Worm (Caenorhabditis elegans) whole organism, L1 larva: ENCODE results near the gene C06C6.8.

ENCODE experiments used
- C34B4.2 ChIP-seq: sonication (generic microtip); optimal IDR thresholded peaks from 2 replicates; lab custom pipeline; 2017; ENCODE audit warnings: mild to moderate bottlenecking, missing genetic modification characterization, missing compliant biosample characterization
- aha-1 ChIP-seq: fragments of 150-350 bp; optimal IDR thresholded peaks from 2 replicates; lab custom pipeline; 2014; ENCODE audit warnings: missing biosample characterization, missing genetic modification characterization
- alr-1 ChIP-seq: fragments of 200-800 bp; sonication (Bioruptor generic); optimal IDR thresholded peaks from 2 replicates; lab custom pipeline; 2018; ENCODE audit warnings: borderline replicate concordance, mild to moderate bottlenecking, missing genetic modification characterization, missing compliant biosample characterization
- ceh-63 ChIP-seq: fragments of 200-800 bp; sonication (Bioruptor generic); optimal IDR thresholded peaks from 2 replicates; lab custom pipeline; 2018; ENCODE audit warnings: mild to moderate bottlenecking, missing genetic modification characterization, missing compliant biosample characterization
- ceh-8 ChIP-seq: fragments of 200-800 bp; sonication (Bioruptor generic); optimal IDR thresholded peaks from 2 replicates; lab custom pipeline; 2018; ENCODE audit warnings: mild to moderate bottlenecking, missing genetic modification characterization, moderate library complexity, missing compliant biosample characterization
- ceh-82 ChIP-seq, 3 experiments: fragments of 150-350 bp in 1 of 3; sonication (generic microtip) in 2 of 3; optimal IDR thresholded peaks; 2 replicates each; lab custom pipeline; 2014 to 2017; ENCODE audit warnings: missing biosample characterization in 3 of 3, missing genetic modification characterization in 3 of 3
- dpl-1 ChIP-seq, 3 experiments: fragments of 150-350 bp in 2 of 3; sonication (generic microtip) in 1 of 3; optimal IDR thresholded peaks; 2 replicates each; lab custom pipeline; 2014 to 2017; ENCODE audit warnings: missing biosample characterization in 3 of 3, missing genetic modification characterization in 3 of 3, missing genetic modification reagents in 3 of 3
- efl-1 ChIP-seq, 4 experiments: fragments of 150-350 bp; optimal IDR thresholded peaks in 3 of 4; peaks in 1 of 4; 1 replicate in 1 of 4; 2 replicates in 3 of 4; lab custom pipeline; 2014; ENCODE audit warnings: missing biosample characterization in 2 of 4, missing genetic modification characterization in 2 of 4, missing genetic modification reagents in 2 of 4
- egl-13 ChIP-seq: sonication (generic microtip); optimal IDR thresholded peaks from 2 replicates; lab custom pipeline; 2016; ENCODE audit warnings: missing genotype, missing genetic modification reagents, missing genetic modification characterization, missing compliant biosample characterization
- elt-2 ChIP-seq: sonication (generic microtip); optimal IDR thresholded peaks from 2 replicates; lab custom pipeline; 2016; ENCODE audit warnings: missing genetic modification characterization, mild to moderate bottlenecking, inconsistent platforms, missing compliant biosample characterization, missing genetic modification reagents
- fkh-4 ChIP-seq: sonication (generic microtip); optimal IDR thresholded peaks from 2 replicates; lab custom pipeline; 2016; ENCODE audit warnings: missing compliant biosample characterization, missing genetic modification characterization, borderline replicate concordance
- fos-1 ChIP-seq: fragments of 150-350 bp; optimal IDR thresholded peaks from 2 replicates; lab custom pipeline; 2014; ENCODE audit warnings: missing biosample characterization, missing genetic modification characterization
- irx-1 ChIP-seq: sonication (generic microtip); optimal IDR thresholded peaks from 2 replicates; lab custom pipeline; 2016; ENCODE audit warnings: missing genetic modification characterization, missing compliant biosample characterization
- isw-1 ChIP-seq: fragments of 200-800 bp; sonication (Bioruptor generic); IDR thresholded peaks from 2 replicates; pipeline ENCODE4 v1.3.6; 2022; ENCODE audit warnings: missing genetic modification characterization, missing compliant biosample characterization
- jun-1 ChIP-seq: fragments of 150-350 bp; optimal IDR thresholded peaks from 2 replicates; lab custom pipeline; 2014; ENCODE audit warnings: missing biosample characterization, missing genetic modification reagents, missing genetic modification characterization
- lin-13 ChIP-seq: fragments of 150-350 bp; optimal IDR thresholded peaks from 2 replicates; lab custom pipeline; 2014; ENCODE audit warnings: missing biosample characterization, missing genetic modification reagents, missing genetic modification characterization
- lin-35 ChIP-seq, 2 experiments: fragments of 150-350 bp; optimal IDR thresholded peaks; 2 replicates each; lab custom pipeline; 2014; ENCODE audit warnings: missing biosample characterization in 2 of 2, missing genetic modification characterization in 2 of 2, missing genetic modification reagents in 2 of 2
- lsy-2 ChIP-seq, 2 experiments: fragments of 150-350 bp; optimal IDR thresholded peaks; 2 replicates each; lab custom pipeline; 2014; ENCODE audit warnings: missing biosample characterization in 2 of 2, missing genetic modification characterization in 2 of 2
- mdl-1 ChIP-seq, 2 experiments: fragments of 150-350 bp; optimal IDR thresholded peaks; 2 replicates each; lab custom pipeline; 2014 to 2017; ENCODE audit warnings: missing biosample characterization in 2 of 2, missing genetic modification characterization in 2 of 2, inconsistent platforms in 1 of 2
- mef-2 ChIP-seq: fragments of 150-350 bp; optimal IDR thresholded peaks from 2 replicates; lab custom pipeline; 2014; ENCODE audit warnings: missing biosample characterization, missing genetic modification characterization
- mep-1 ChIP-seq: fragments of 150-350 bp; optimal IDR thresholded peaks from 2 replicates; lab custom pipeline; 2014; ENCODE audit warnings: missing biosample characterization, missing genetic modification characterization
- nhr-11 ChIP-seq: fragments of 150-350 bp; optimal IDR thresholded peaks from 2 replicates; lab custom pipeline; 2014; ENCODE audit warnings: missing biosample characterization, missing genetic modification characterization
- nhr-237 ChIP-seq: fragments of 150-350 bp; optimal IDR thresholded peaks from 2 replicates; lab custom pipeline; 2014; ENCODE audit warnings: missing biosample characterization, missing genetic modification characterization
- pag-3 ChIP-seq: sonication (generic microtip); optimal IDR thresholded peaks from 2 replicates; lab custom pipeline; 2017; ENCODE audit warnings: missing genetic modification characterization, mild to moderate bottlenecking, missing compliant biosample characterization, antibody characterized with exemption, borderline replicate concordance; ENCODE audit not compliant: insufficient read depth
- pqm-1 ChIP-seq: sonication (generic microtip); optimal IDR thresholded peaks from 3 replicates; lab custom pipeline; 2017; ENCODE audit warnings: missing biosample characterization, missing genetic modification characterization
- rnt-1 ChIP-seq: sonication (generic microtip); optimal IDR thresholded peaks from 2 replicates; lab custom pipeline; 2016; ENCODE audit warnings: mild to moderate bottlenecking, missing genetic modification characterization, moderate library complexity, missing compliant biosample characterization
- snpc-4 ChIP-seq: fragments of 150-350 bp; optimal IDR thresholded peaks from 2 replicates; lab custom pipeline; 2014; ENCODE audit warnings: missing biosample characterization, missing genetic modification characterization
- sox-4 ChIP-seq: sonication (generic microtip); optimal IDR thresholded peaks from 2 replicates; lab custom pipeline; 2016; ENCODE audit warnings: missing genetic modification characterization, missing compliant biosample characterization
- sptf-1 ChIP-seq: fragments of 150-350 bp; optimal IDR thresholded peaks from 2 replicates; lab custom pipeline; 2014; ENCODE audit warnings: missing biosample characterization, missing genetic modification characterization
- unc-130 ChIP-seq: fragments of 150-350 bp; optimal IDR thresholded peaks from 2 replicates; lab custom pipeline; 2017; ENCODE audit warnings: missing biosample characterization, missing genetic modification characterization, inconsistent platforms
- unc-62 ChIP-seq: fragments of 150-350 bp; optimal IDR thresholded peaks from 2 replicates; lab custom pipeline; 2014; ENCODE audit warnings: missing biosample characterization, missing genetic modification reagents, missing genetic modification characterization
- vab-15 ChIP-seq: sonication (generic microtip); optimal IDR thresholded peaks from 2 replicates; lab custom pipeline; 2017; ENCODE audit warnings: missing genotype, mild to moderate bottlenecking, missing genetic modification characterization, missing compliant biosample characterization
- ztf-4 ChIP-seq: fragments of 150-350 bp; optimal IDR thresholded peaks from 2 replicates; lab custom pipeline; 2014; ENCODE audit warnings: missing biosample characterization, missing genetic modification characterization

Gene C06C6.8

ce11 chrV:15972484-15972883, 24.5 kb upstream of the C06C6.8 start, which contains the start of gene sru-23:
Gene sru-23, minus strand, starts transcription at chrV:15972584.
- TF ChIP-seq ceh-82 (tag; optimal IDR thresholded peaks at IDR 0.05; lab: Kevin White, UChicago) (no peak), lin-35 (GFP tag; optimal IDR thresholded peaks at IDR 0.05; lab: Kevin White, UChicago) (no peak), egl-13 (tag; lab: Kevin White, UChicago) (no peak), mep-1 (tag; lab: Kevin White, UChicago) (no peak), mdl-1 (tag; optimal IDR thresholded peaks at IDR 0.05; lab: Kevin White, UChicago) (no peak)

DNA sequence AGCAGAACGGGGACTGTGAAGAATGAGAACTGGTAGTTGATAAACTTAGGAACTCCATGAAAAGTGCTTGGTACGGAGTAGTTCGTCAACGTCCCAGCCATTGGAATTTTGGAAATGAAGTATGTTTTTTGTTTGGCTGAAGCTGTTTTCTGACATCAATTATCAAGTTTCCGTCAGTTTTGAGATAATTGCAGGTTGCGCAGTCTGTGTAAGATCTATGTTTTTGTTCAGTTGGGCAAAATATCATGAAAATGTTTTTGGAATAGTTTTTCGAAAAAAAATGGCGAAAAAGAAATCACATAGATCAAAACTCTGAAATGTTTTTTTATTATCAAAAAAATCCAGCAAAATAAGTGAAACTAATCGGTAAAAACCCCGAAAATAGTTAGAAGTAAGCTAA, 22.1 kb upstream of the C06C6.8 start, which contains the start of gene sru-22:
sru-22 (minus strand) TSS at position 101 of the 400 bp plus-strand sequence.
- no peak for TF ChIP-seq aha-1 (tag; lab: Kevin White, UChicago)
- no peak for TF ChIP-seq efl-1 (optimal IDR thresholded peaks at IDR 0.05; lab: Kevin White, UChicago)
- peak in 1 of 2 experiments; percentile 7 for TF ChIP-seq efl-1 (GFP tag; optimal IDR thresholded peaks at IDR 0.05 in 1 of 2; lab: Kevin White, UChicago)
- no peak for TF ChIP-seq nhr-11 (tag; lab: Kevin White, UChicago)
- TF ChIP-seq, all 84 proteins: peak for 1

- no peak for TF ChIP-seq ztf-4 (tag; lab: Kevin White, UChicago)
- no peak for TF ChIP-seq irx-1
- TF ChIP-seq pag-3 (tag; lab: Kevin White, UChicago): no peak
- no peak for TF ChIP-seq rnt-1 (tag; lab: Kevin White, UChicago)
- TF ChIP-seq jun-1: no peak
- no peak for TF ChIP-seq vab-15
- no peak for TF ChIP-seq lin-13 (GFP tag; lab: Kevin White, UChicago)
- no peak for TF ChIP-seq pqm-1 (tag; lab: Kevin White, UChicago)
- TF ChIP-seq, all 84 proteins: peak for 0
Observed at ce11 chrV:15975845-15976244, 21.1 kb upstream of the C06C6.8 start, which contains the start of gene clec-232. Gene clec-232, plus strand, starts transcription at chrV:15976145.

DNA sequence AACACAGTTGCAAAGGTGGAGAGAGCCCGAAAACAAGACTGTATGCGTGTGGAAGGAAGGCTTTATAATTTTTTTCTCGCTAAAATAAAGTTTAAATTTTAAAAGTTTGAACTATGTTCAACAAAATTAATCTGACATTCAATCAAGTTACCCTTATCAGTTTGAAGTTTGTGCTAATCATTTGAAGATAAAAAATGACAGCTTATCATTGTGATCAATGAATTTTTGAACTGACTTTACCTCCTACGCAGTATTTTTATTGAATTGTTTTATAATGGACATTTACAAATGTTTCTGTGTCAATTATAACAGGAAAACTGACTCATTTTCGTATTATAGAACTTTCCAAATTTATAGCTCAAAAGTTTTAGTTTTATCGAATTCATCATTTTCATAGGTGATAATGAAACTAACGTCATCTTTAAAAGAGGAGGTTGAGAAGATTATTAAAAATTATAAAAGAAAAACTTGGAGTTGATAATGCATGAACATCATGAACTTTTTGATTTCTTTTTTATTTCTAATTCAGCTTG, 18.6 kb upstream of the C06C6.8 start, which contains the start of gene oac-20:
oac-20 (plus strand) TSS at position 483 of the 533 bp plus-strand sequence.
- TF ChIP-seq mef-2 (no peak), elt-2 (peak; percentile 84)

DNA sequence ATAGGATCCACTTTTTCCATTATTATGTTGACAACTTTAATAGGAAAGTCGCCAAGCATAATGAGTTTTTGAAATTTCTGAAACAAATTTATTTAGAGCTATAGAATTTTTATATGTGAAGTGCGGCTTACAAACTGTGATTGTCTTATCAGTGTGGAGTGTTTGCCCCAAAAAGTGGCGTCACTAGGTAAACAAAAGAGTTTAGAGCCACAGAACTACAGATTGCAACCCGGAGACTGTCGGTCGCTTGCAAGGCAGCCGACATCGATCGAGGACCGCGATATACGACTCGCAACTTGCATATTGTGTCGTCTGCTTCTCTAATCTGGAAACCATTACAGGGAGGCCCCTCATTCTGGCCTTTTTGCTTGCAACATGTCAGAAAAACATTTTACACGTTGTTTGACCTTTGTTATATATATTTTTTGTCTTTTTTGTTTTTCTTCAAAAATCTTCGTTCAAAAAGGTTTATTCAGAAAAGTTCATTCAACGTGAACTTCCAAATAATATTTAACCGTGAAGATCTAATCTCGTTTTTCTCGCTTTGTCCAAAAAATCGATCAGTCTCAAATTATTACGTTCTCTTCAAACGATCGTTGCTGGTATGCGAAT, 14.1 kb upstream of the C06C6.8 start, which contains the start of the genes fbxa-99 and F36G9.13:
fbxa-99 (minus strand) TSS at position 122 of the 612 bp plus-strand sequence.
F36G9.13 (plus strand) TSS at position 562 of the 612 bp plus-strand sequence.
- peak; percentile 67 for TF ChIP-seq snpc-4 (tag; lab: Kevin White, UChicago)
- TF ChIP-seq lin-35 (GFP tag; optimal IDR thresholded peaks at IDR 0.05; lab: Kevin White, UChicago): peak in 1 of 2 experiments; percentile 12
- no peak for TF ChIP-seq unc-62 (GFP tag; lab: Kevin White, UChicago)
- peak; percentile 72 for TF ChIP-seq elt-2
- TF ChIP-seq, all 84 proteins: peak for 3

DNA sequence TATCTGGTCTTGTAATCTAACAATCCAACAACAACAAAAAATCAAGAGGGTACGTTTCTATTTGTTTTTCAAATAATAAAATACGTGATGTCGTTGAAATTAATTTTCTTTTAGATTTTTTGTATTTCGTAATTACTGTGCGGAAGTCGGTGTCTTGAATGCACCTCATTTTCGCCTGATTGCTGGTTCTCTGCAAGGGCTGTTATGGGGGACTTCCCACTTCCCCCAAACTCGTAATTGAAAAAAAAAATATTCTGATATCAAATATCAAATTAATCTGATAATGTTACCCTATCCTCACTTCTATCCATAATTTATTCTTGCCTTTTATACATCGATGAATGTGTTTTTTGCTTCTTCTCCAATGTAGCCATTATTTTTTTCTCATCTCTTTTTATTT, 8.9 kb upstream of the C06C6.8 start, which contains the start of gene F36G9.15:
F36G9.15 (minus strand) TSS at position 101 of the 400 bp plus-strand sequence.
- TF ChIP-seq fos-1 (tag; lab: Kevin White, UChicago): no peak
- no peak for TF ChIP-seq isw-1 (GFP tag; lab: Robert Waterston, UW)
- TF ChIP-seq sptf-1 (tag; lab: Kevin White, UChicago): no peak
- TF ChIP-seq efl-1 (optimal IDR thresholded peaks at IDR 0.05; lab: Kevin White, UChicago): no peak
- TF ChIP-seq efl-1 (GFP tag; optimal IDR thresholded peaks at IDR 0.05 in 1 of 2; lab: Kevin White, UChicago): no peak
- no peak for TF ChIP-seq unc-130 (tag; lab: Kevin White, UChicago)
- TF ChIP-seq dpl-1 (GFP tag; optimal IDR thresholded peaks at IDR 0.05; lab: Kevin White, UChicago): no peak
- no peak for TF ChIP-seq nhr-237 (tag; lab: Kevin White, UChicago)
- TF ChIP-seq irx-1: no peak
- no peak for TF ChIP-seq alr-1
- no peak for TF ChIP-seq fkh-4
- no peak for TF ChIP-seq mef-2
- TF ChIP-seq ceh-8: no peak
- TF ChIP-seq C34B4.2 (tag; lab: Kevin White, UChicago): no peak
- TF ChIP-seq nhr-11 (tag; lab: Kevin White, UChicago): no peak
- TF ChIP-seq sox-4 (tag; lab: Kevin White, UChicago): no peak
- no peak for TF ChIP-seq egl-13 (tag; lab: Kevin White, UChicago)
- TF ChIP-seq ceh-63 (GFP tag; lab: Kevin White, UChicago): no peak
- no peak for TF ChIP-seq lsy-2 (tag; optimal IDR thresholded peaks at IDR 0.05; lab: Kevin White, UChicago)
- TF ChIP-seq, all 84 proteins: peak for 0
